Fruit fly (Drosophila melanogaster) whole organism, embryonic: ENCODE data around the gene CG32436.
A peak's percentile ranks its signal among the peaks of the same experiment; 100 is the strongest.

Experiments
- Asciz ChIP-seq: fragments of 200-800 bp; sonication (Bioruptor generic); optimal IDR thresholded peaks from 2 replicates; lab custom pipeline; 2017; ENCODE audit warnings: missing biosample characterization, mild to moderate bottlenecking, missing genetic modification characterization, missing genetic modification reagents
- Atf-2 ChIP-seq: fragments of 200-800 bp; sonication (Bioruptor generic); optimal IDR thresholded peaks from 2 replicates; lab custom pipeline; 2016; ENCODE audit warnings: missing biosample characterization, missing genetic modification characterization
- CG11085 ChIP-seq: fragments of 200-800 bp; sonication (Bioruptor generic); IDR thresholded peaks from 2 replicates; pipeline ENCODE4 v1.3.6; 2022; ENCODE audit warnings: missing biosample characterization, missing genetic modification characterization
- CG11695 ChIP-seq: fragments of 200-800 bp; sonication (Bioruptor generic); IDR thresholded peaks from 3 replicates; pipeline ENCODE4 v1.3.6; 2022; ENCODE audit warnings: missing biosample characterization, missing genetic modification characterization
- CG12236 ChIP-seq: fragments of 200-800 bp; sonication (Bioruptor generic); optimal IDR thresholded peaks from 2 replicates; lab custom pipeline; 2016; ENCODE audit warnings: missing biosample characterization, missing genetic modification characterization
- CG1233 ChIP-seq: fragments of 200-800 bp; sonication (Bioruptor generic); optimal IDR thresholded peaks from 4 replicates; lab custom pipeline; 2018; ENCODE audit warnings: missing biosample characterization, mild to moderate bottlenecking, missing genetic modification characterization
- CG13624 ChIP-seq: fragments of 200-800 bp; sonication (Bioruptor generic); optimal IDR thresholded peaks from 2 replicates; lab custom pipeline; 2016; ENCODE audit warnings: missing biosample characterization, missing genetic modification characterization
- CG17359 ChIP-seq: fragments of 200-800 bp; sonication (Bioruptor generic); optimal IDR thresholded peaks from 3 replicates; lab custom pipeline; 2018; ENCODE audit warnings: missing biosample characterization, mild to moderate bottlenecking, missing genetic modification characterization, moderate library complexity
- CG17829 ChIP-seq: fragments of 200-800 bp; optimal IDR thresholded peaks from 2 replicates; lab custom pipeline; 2019; ENCODE audit warnings: missing biosample characterization, mild to moderate bottlenecking, missing genetic modification characterization, moderate library complexity
- CG2202 ChIP-seq: fragments of 200-800 bp; sonication (Bioruptor generic); optimal IDR thresholded peaks from 2 replicates; lab custom pipeline; 2018; ENCODE audit warnings: missing biosample characterization, mild to moderate bottlenecking, missing genetic modification characterization
- CG34422 ChIP-seq: fragments of 200-800 bp; sonication (Bioruptor generic); IDR thresholded peaks from 3 replicates; pipeline ENCODE4 v1.3.6; 2022; ENCODE audit warnings: missing biosample characterization, missing genetic modification characterization
- CG6791 ChIP-seq: fragments of 200-800 bp; sonication (Bioruptor generic); IDR thresholded peaks from 3 replicates; pipeline ENCODE4 v1.3.6; 2022; ENCODE audit warnings: missing biosample characterization, missing genetic modification characterization; ENCODE audit not compliant: partially characterized antibody
- CG8944 ChIP-seq: fragments of 200-800 bp; sonication (Bioruptor generic); optimal IDR thresholded peaks from 3 replicates; lab custom pipeline; 2016; ENCODE audit warnings: missing biosample characterization, missing genetic modification characterization
- Dp ChIP-seq: fragments of 200-800 bp; sonication (Bioruptor generic); optimal IDR thresholded peaks from 2 replicates; lab custom pipeline; 2018; ENCODE audit warnings: missing biosample characterization, mild to moderate bottlenecking, missing genetic modification characterization, moderate library complexity
- Drgx ChIP-seq: fragments of 200-800 bp; sonication (Bioruptor generic); IDR thresholded peaks from 2 replicates; pipeline ENCODE4 v1.3.6; 2022; ENCODE audit warnings: missing biosample characterization, missing genetic modification characterization
- Eip74EF ChIP-seq, 2 experiments: fragments of 200-800 bp in 1 of 2; fragments of >200 bp in 1 of 2; sonication (Bioruptor generic) in 1 of 2; optimal IDR thresholded peaks; 2 replicates each; lab custom pipeline; 2017 to 2019; ENCODE audit warnings: missing biosample characterization in 2 of 2, missing genetic modification characterization in 2 of 2, mild to moderate bottlenecking in 1 of 2, moderate library complexity in 1 of 2
- H2.0 ChIP-seq: fragments of 200-800 bp; sonication (Bioruptor generic); IDR thresholded peaks from 2 replicates; pipeline ENCODE4 v1.3.6; 2022; ENCODE audit warnings: missing biosample characterization, missing genetic modification characterization
- HmgZ ChIP-seq: fragments of 200-800 bp; sonication (Bioruptor generic); optimal IDR thresholded peaks from 2 replicates; lab custom pipeline; 2018; ENCODE audit warnings: missing biosample characterization, mild to moderate bottlenecking, missing genetic modification characterization
- Hmr ChIP-seq: fragments of 200-800 bp; sonication (Bioruptor generic); optimal IDR thresholded peaks from 3 replicates; lab custom pipeline; 2017; ENCODE audit warnings: mild to moderate bottlenecking, missing biosample characterization, missing genetic modification reagents, missing genetic modification characterization
- Jarid2 ChIP-seq: fragments of 200-800 bp; sonication (Bioruptor generic); optimal IDR thresholded peaks from 3 replicates; lab custom pipeline; 2017; ENCODE audit warnings: mild to moderate bottlenecking, missing biosample characterization, missing genetic modification reagents, missing genetic modification characterization
- Kr ChIP-seq: fragments of 200-800 bp; sonication (Bioruptor generic); optimal IDR thresholded peaks from 2 replicates; lab custom pipeline; 2017; ENCODE audit warnings: missing biosample characterization, mild to moderate bottlenecking, missing genetic modification characterization
- Myb ChIP-seq: fragments of 200-800 bp; sonication (Bioruptor generic); optimal IDR thresholded peaks from 2 replicates; lab custom pipeline; 2016; ENCODE audit warnings: missing biosample characterization, missing genetic modification characterization
- NC2β ChIP-seq: fragments of 200-800 bp; sonication (Bioruptor generic); optimal IDR thresholded peaks from 2 replicates; lab custom pipeline; 2016; ENCODE audit warnings: missing biosample characterization, missing genetic modification characterization
- Nf-YC ChIP-seq: fragments of 200-800 bp; optimal IDR thresholded peaks from 3 replicates; lab custom pipeline; 2019; ENCODE audit warnings: missing biosample characterization, mild to moderate bottlenecking, missing genetic modification characterization, moderate library complexity
- Optix ChIP-seq: fragments of 200-800 bp; sonication (Bioruptor generic); IDR thresholded peaks from 3 replicates; pipeline ENCODE4 v1.3.6; 2022; ENCODE audit warnings: missing biosample characterization, missing genetic modification characterization
- Scr ChIP-seq: fragments of 200-800 bp; sonication (Bioruptor generic); IDR thresholded peaks from 2 replicates; pipeline ENCODE4 v1.3.6; 2022; ENCODE audit warnings: missing biosample characterization, missing genetic modification characterization; ENCODE audit not compliant: partially characterized antibody
- ase ChIP-seq: fragments of 200-800 bp; sonication (Bioruptor generic); IDR thresholded peaks from 3 replicates; pipeline ENCODE4 v1.3.6; 2022; ENCODE audit warnings: missing biosample characterization, missing genetic modification characterization
- bab2 ChIP-seq: fragments of 200-800 bp; sonication (Bioruptor generic); optimal IDR thresholded peaks from 2 replicates; lab custom pipeline; 2016; ENCODE audit warnings: missing biosample characterization, missing genetic modification characterization
- bbx ChIP-seq: fragments of 200-800 bp; sonication (Bioruptor generic); IDR thresholded peaks from 2 replicates; pipeline ENCODE4 v1.3.6; 2022; ENCODE audit warnings: missing biosample characterization, missing genetic modification characterization; ENCODE audit not compliant: partially characterized antibody
- bowl ChIP-seq: fragments of 200-800 bp; sonication (Bioruptor generic); IDR thresholded peaks from 2 replicates; pipeline ENCODE4 v1.3.6; 2022; ENCODE audit warnings: missing biosample characterization, missing genetic modification characterization
- cg ChIP-seq: fragments of 200-800 bp; sonication (Bioruptor generic); optimal IDR thresholded peaks from 3 replicates; lab custom pipeline; 2019; ENCODE audit warnings: missing biosample characterization, mild to moderate bottlenecking, missing genetic modification characterization, moderate library complexity
- dm ChIP-seq: fragments of 200-800 bp; sonication (Bioruptor generic); optimal IDR thresholded peaks from 3 replicates; lab custom pipeline; 2016; ENCODE audit warnings: missing biosample characterization, missing genetic modification characterization
- dysf ChIP-seq: fragments of 200-800 bp; sonication (Bioruptor generic); IDR thresholded peaks from 3 replicates; pipeline ENCODE4 v1.3.6; 2022; ENCODE audit warnings: missing biosample characterization, missing genetic modification characterization
- ewg ChIP-seq: fragments of 200-800 bp; sonication (Bioruptor generic); optimal IDR thresholded peaks from 3 replicates; lab custom pipeline; 2017; ENCODE audit warnings: mild to moderate bottlenecking, missing biosample characterization, missing genetic modification reagents, missing genetic modification characterization
- gfzf ChIP-seq: fragments of 200-800 bp; sonication (Bioruptor generic); optimal IDR thresholded peaks from 2 replicates; lab custom pipeline; 2016; ENCODE audit warnings: missing biosample characterization, mild to moderate bottlenecking, missing genetic modification characterization, moderate library complexity
- grn ChIP-seq: fragments of 200-800 bp; sonication (Bioruptor generic); optimal IDR thresholded peaks from 3 replicates; lab custom pipeline; 2017; ENCODE audit warnings: missing biosample characterization, missing genetic modification characterization
- kay ChIP-seq: fragments of 200-800 bp; sonication (Bioruptor generic); optimal IDR thresholded peaks from 2 replicates; lab custom pipeline; 2016; ENCODE audit warnings: missing biosample characterization, missing genetic modification characterization
- mam ChIP-seq: fragments of 200-800 bp; sonication (Bioruptor generic); optimal IDR thresholded peaks from 3 replicates; lab custom pipeline; 2016; ENCODE audit warnings: missing biosample characterization, missing genetic modification characterization
- mld ChIP-seq: fragments of 200-800 bp; sonication (Bioruptor generic); IDR thresholded peaks from 3 replicates; pipeline ENCODE4 v1.3.6; 2022; ENCODE audit warnings: missing biosample characterization, missing genetic modification characterization; ENCODE audit not compliant: partially characterized antibody
- oc ChIP-seq: fragments of 200-800 bp; sonication (Bioruptor generic); optimal IDR thresholded peaks from 2 replicates; lab custom pipeline; 2018; ENCODE audit warnings: missing biosample characterization, mild to moderate bottlenecking, missing genetic modification characterization, moderate library complexity
- onecut ChIP-seq: fragments of 200-800 bp; sonication (Bioruptor generic); IDR thresholded peaks from 2 replicates; pipeline ENCODE4 v1.3.6; 2022; ENCODE audit warnings: missing biosample characterization, missing genetic modification characterization
- pb ChIP-seq: fragments of 200-800 bp; sonication (Bioruptor generic); optimal IDR thresholded peaks from 3 replicates; lab custom pipeline; 2016; ENCODE audit warnings: missing biosample characterization, missing genetic modification characterization
- psq ChIP-seq: fragments of 200-800 bp; sonication (Bioruptor generic); optimal IDR thresholded peaks from 2 replicates; lab custom pipeline; 2017; ENCODE audit warnings: missing biosample characterization, missing genetic modification characterization
- sc ChIP-seq, 3 experiments: fragments of >200 bp in 2 of 3; fragments of 200-800 bp in 1 of 3; sonication (Bioruptor generic) in 1 of 3; optimal IDR thresholded peaks; 2 replicates in 2 of 3; 3 replicates in 1 of 3; lab custom pipeline; 2017; ENCODE audit warnings: mild to moderate bottlenecking in 1 of 3, missing biosample characterization in 1 of 3, missing genetic modification characterization in 1 of 3, missing genetic modification reagents in 1 of 3
- sens ChIP-seq: fragments of 200-800 bp; sonication (Bioruptor generic); peaks from one replicate; lab custom pipeline; 2016; ENCODE audit warnings: missing biosample characterization, missing genetic modification characterization
- slp2 ChIP-seq: fragments of 200-800 bp; sonication (Bioruptor generic); optimal IDR thresholded peaks from 2 replicates; lab custom pipeline; 2016; ENCODE audit warnings: missing biosample characterization, missing genetic modification characterization
- sr ChIP-seq: fragments of 200-800 bp; sonication (Bioruptor generic); IDR thresholded peaks from 3 replicates; pipeline ENCODE4 v1.3.6; 2022; ENCODE audit warnings: missing biosample characterization, missing genetic modification characterization
- ssp ChIP-seq: fragments of 200-800 bp; sonication (Bioruptor generic); IDR thresholded peaks from 2 replicates; pipeline ENCODE4 v1.3.6; 2022; ENCODE audit warnings: missing biosample characterization, missing genetic modification characterization

CG32436 gene

dm6 chr3L:21317416-21318259, 26.2 kb upstream of the CG32436 start, which contains the start of gene Pc (continued):
- TF ChIP-seq CG8944 (GFP tag; lab: Kevin White, UChicago) (no peak), sr (GFP tag; lab: Robert Waterston, UW) (no peak), CG34422 (GFP tag; lab: Robert Waterston, UW) (peak; percentile 51; the same call in 1 of the 3 replicates), CG12236 (no peak), NC2β (peak; percentile 38), Hmr (GFP tag; lab: Kevin White, UChicago) (peak; percentile 57), ase (GFP tag; lab: Robert Waterston, UW) (no peak), pb (GFP tag; lab: Kevin White, UChicago) (no peak), dm (no peak), Eip74EF (GFP tag; optimal IDR thresholded peaks at IDR 0.05; lab: Kevin White, UChicago) (no peak), Drgx (GFP tag; lab: Robert Waterston, UW) (no peak), Myb (peak; percentile 73), HmgZ (tag; lab: Kevin White, UChicago) (peak; percentile 68), psq (no peak), ewg (no peak), gfzf (GFP tag; lab: Kevin White, UChicago) (peak; percentile 86), CG2202 (tag; lab: Kevin White, UChicago) (no peak), CG11695 (no peak), mld (GFP tag; lab: Robert Waterston, UW) (peak; percentile 65; the same call in 1 of the 3 replicates), dysf (GFP tag; lab: Robert Waterston, UW) (no peak), bowl (GFP tag; lab: Robert Waterston, UW) (no peak), CG17829 (peak; percentile 48), bab2 (no peak), Jarid2 (no peak), CG13624 (GFP tag; lab: Kevin White, UChicago) (peak; percentile 63), Atf-2 (no peak), slp2 (GFP tag; lab: Kevin White, UChicago) (peak; percentile 16), mam (GFP tag; lab: Kevin White, UChicago) (peak; percentile 26), sc (optimal IDR thresholded peaks at IDR 0.05; lab: Kevin White, UChicago) (no peak), sc (GFP tag; optimal IDR thresholded peaks at IDR 0.05; lab: Kevin White, UChicago) (no peak), Kr (GFP tag; lab: Kevin White, UChicago) (no peak), CG17359 (tag; lab: Kevin White, UChicago) (no peak), CG1233 (GFP tag; lab: Kevin White, UChicago) (no peak), Nf-YC (peak; percentile 44), H2.0 (GFP tag; lab: Robert Waterston, UW) (no peak), kay (peak; percentile 83), Dp (GFP tag; lab: Kevin White, UChicago) (peak; percentile 66), Asciz (GFP tag; lab: Kevin White, UChicago) (no peak), CG6791 (peak; percentile 90), CG11085 (GFP tag; lab: Robert Waterston, UW) (0 out of 2 replicates have a peak, but pooled peaks have one; percentile 18), ssp (GFP tag; lab: Robert Waterston, UW) (0 out of 2 replicates have a peak, but pooled peaks have one; percentile 12), oc (tag; lab: Kevin White, UChicago) (no peak), onecut (GFP tag; lab: Robert Waterston, UW) (peak; percentile 18; the same call in 1 of the 2 replicates), Scr (GFP tag; lab: Robert Waterston, UW) (peak; percentile 81), cg (GFP tag; lab: Kevin White, UChicago) (peak; percentile 93), bbx (GFP tag; lab: Robert Waterston, UW) (peak; percentile 88), grn (GFP tag; lab: Kevin White, UChicago) (no peak), sens (GFP tag; lab: Kevin White, UChicago) (peak; percentile 51), Optix (no peak)
